Worm (Caenorhabditis elegans): ENCODE results near the gene C52B11.5.

DNA sequence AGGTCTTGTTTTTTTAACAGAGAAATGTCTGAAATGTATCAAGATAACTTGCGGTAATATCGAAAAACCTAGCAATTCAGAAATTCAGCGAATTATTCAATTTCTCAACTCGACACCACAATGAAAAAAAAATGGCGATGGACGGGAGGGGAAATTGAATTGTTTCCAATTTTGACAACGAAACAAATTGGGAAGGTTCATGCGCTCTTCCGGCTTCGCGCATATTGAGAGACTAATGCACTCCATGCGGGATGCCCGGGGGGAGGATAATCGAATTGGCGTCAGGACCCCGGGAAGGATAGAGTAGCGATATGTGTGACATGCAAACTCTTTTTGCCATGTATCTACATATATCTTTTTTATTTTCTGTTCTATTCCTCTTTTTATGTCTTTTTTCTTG, 7.3 kb upstream of the C52B11.5 start:
- TF ChIP-seq pha-2 (tag; optimal IDR thresholded peaks at IDR 0.05) (no peak), ceh-19 (GFP tag; optimal IDR thresholded peaks at IDR 0.05) (no peak), unc-42 (tag; optimal IDR thresholded peaks at IDR 0.05) (peak; percentile 99), nfya-1 (tag; optimal IDR thresholded peaks at IDR 0.05) (no peak), K09A11.1 (tag; optimal IDR thresholded peaks at IDR 0.05; ENCODE audit: insufficient read depth) (no peak), nhr-11 (tag; optimal IDR thresholded peaks at IDR 0.05) (no peak), fkh-10 (GFP tag; optimal IDR thresholded peaks at IDR 0.05) (no peak)

Data from whole organism, late embryonic.